Fruit fly (Drosophila melanogaster): ENCODE data around the gene Tango4.
A peak's percentile ranks its signal among the peaks of the same experiment; 100 is the strongest.

The Tango4 gene

DNA sequence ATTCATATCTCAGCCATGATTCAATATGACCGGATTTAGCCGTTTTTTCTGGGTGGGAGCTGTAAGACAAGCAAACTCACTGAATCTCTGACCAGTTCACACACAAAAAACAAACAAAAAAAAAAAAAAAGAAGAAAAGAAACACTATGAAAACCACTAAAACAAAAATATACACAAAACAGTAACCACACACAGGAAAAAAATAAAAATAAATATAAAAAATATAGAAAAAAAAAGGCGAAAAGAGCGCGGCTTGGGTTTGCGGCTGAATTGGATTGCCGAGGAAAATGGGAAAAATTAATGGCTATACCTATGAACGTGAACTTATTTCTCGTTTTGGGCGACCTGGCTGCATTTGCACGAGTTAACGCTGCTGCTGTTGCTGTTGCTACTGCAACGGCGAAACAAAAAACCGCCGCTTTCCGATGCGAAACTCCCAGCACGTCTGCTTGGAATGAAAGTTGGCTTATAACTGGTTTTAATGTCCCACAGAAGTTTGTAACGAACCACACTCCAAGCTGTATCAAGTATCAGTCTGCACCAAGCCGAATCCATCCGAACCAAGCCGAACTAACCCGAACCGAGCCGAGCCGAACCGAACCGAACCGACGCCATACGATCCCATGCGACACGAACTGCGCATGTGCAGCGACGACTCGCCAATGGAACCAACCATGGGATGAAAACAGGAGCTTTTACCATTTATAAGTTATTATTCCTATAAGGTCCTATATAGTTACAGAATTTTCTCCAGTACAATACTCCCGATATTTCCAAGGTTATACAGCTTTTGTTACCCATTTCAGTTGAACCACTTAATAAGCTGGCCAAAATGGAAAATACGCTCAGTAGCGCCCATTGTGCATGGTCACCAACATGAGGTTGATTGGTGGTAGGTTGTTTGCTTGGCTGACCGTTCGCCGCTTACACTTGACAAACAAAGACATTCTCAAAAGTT lies 17.2 kb upstream of the Tango4 start, which contains the start of gene fw (continued):
- no peak for TF ChIP-seq sim (GFP tag; IDR thresholded peaks at IDR 0.05)
- TF ChIP-seq CG2678 (tag; optimal IDR thresholded peaks at IDR 0.05) = no peak
- TF ChIP-seq tup (GFP tag; optimal IDR thresholded peaks at IDR 0.05) = no peak
- TF ChIP-seq cg (GFP tag; optimal IDR thresholded peaks at IDR 0.05) = no peak
- TF ChIP-seq Sry-β (GFP tag; optimal IDR thresholded peaks at IDR 0.05) = no peak
- TF ChIP-seq rib (GFP tag; IDR thresholded peaks at IDR 0.05) = peak; percentile 27; the same call in 1 of the 2 replicates
- no peak for TF ChIP-seq Elba2 (GFP tag; optimal IDR thresholded peaks at IDR 0.05)
- TF ChIP-seq HLHmδ (GFP tag; optimal IDR thresholded peaks at IDR 0.05) = no peak
- TF ChIP-seq bowl (GFP tag; IDR thresholded peaks at IDR 0.05) = no peak
- TF ChIP-seq ro (GFP tag; IDR thresholded peaks at IDR 0.05) = no peak
- no peak for TF ChIP-seq stwl (tag; optimal IDR thresholded peaks at IDR 0.05)
- no peak for TF ChIP-seq CG15696 (tag; optimal IDR thresholded peaks at IDR 0.05)
- no peak for TF ChIP-seq tna (GFP tag; IDR thresholded peaks at IDR 0.05; ENCODE audit: partially characterized antibody)
- peak; percentile 54; the same call in 1 of the 3 replicates for TF ChIP-seq Optix (GFP tag; IDR thresholded peaks at IDR 0.05)
- TF ChIP-seq gsb (GFP tag; IDR thresholded peaks at IDR 0.05) = no peak
- TF ChIP-seq stc (GFP tag; IDR thresholded peaks at IDR 0.05) = 0 out of 2 replicates have a peak, but pooled peaks have one; percentile 14
- no peak for TF ChIP-seq CG14860 (GFP tag; IDR thresholded peaks at IDR 0.05; ENCODE audit: partially characterized antibody)
- no peak for TF ChIP-seq grau (tag; optimal IDR thresholded peaks at IDR 0.05)
- TF ChIP-seq CG12391 (tag; optimal IDR thresholded peaks at IDR 0.05) = peak; percentile 41
- peak; percentile 14 for TF ChIP-seq Fer1 (GFP tag; optimal IDR thresholded peaks at IDR 0.05)
- TF ChIP-seq CG13287 (GFP tag; IDR thresholded peaks at IDR 0.05; ENCODE audit: partially characterized antibody) = no peak
- TF ChIP-seq CG14441 (GFP tag; IDR thresholded peaks at IDR 0.05) = peak; percentile 60
- TF ChIP-seq ERR (GFP tag; optimal IDR thresholded peaks at IDR 0.05) = no peak
- TF ChIP-seq inv (GFP tag; IDR thresholded peaks at IDR 0.05; ENCODE audit: partially characterized antibody) = no peak
- TF ChIP-seq HHEX (GFP tag; optimal IDR thresholded peaks at IDR 0.05) = no peak
- TF ChIP-seq crp (GFP tag; optimal IDR thresholded peaks at IDR 0.05) = no peak
- TF ChIP-seq btn (GFP tag; optimal IDR thresholded peaks at IDR 0.05) = no peak
- no peak for TF ChIP-seq CG18476 (GFP tag; optimal IDR thresholded peaks at IDR 0.05)
- TF ChIP-seq Dp (GFP tag; optimal IDR thresholded peaks at IDR 0.05) = no peak
- no peak for TF ChIP-seq CG7745 (tag; optimal IDR thresholded peaks at IDR 0.05)
- TF ChIP-seq CG2129 (GFP tag; IDR thresholded peaks at IDR 0.05; ENCODE audit: partially characterized antibody) = no peak
- TF ChIP-seq p53 (GFP tag; optimal IDR thresholded peaks at IDR 0.05) = no peak
- peak; percentile 9 for TF ChIP-seq CG10267 (tag; optimal IDR thresholded peaks at IDR 0.05)
- no peak for TF ChIP-seq zen (tag; optimal IDR thresholded peaks at IDR 0.05)
- TF ChIP-seq zfh2 (GFP tag; optimal IDR thresholded peaks at IDR 0.05) = peak; percentile 19
- TF ChIP-seq sna (GFP tag; IDR thresholded peaks at IDR 0.05; ENCODE audit: partially characterized antibody) = no peak
- no peak for TF ChIP-seq ham (GFP tag; IDR thresholded peaks at IDR 0.05)
- peak; percentile 20; the same call in 1 of the 2 replicates for TF ChIP-seq Awh (GFP tag; IDR thresholded peaks at IDR 0.05)
- peak; percentile 46 for TF ChIP-seq Sox102F (GFP tag; optimal IDR thresholded peaks at IDR 0.05)
- TF ChIP-seq gfzf (GFP tag; optimal IDR thresholded peaks at IDR 0.05) = no peak
- TF ChIP-seq CG9437 (GFP tag; optimal IDR thresholded peaks at IDR 0.05) = no peak
- no peak for TF ChIP-seq fru (optimal IDR thresholded peaks at IDR 0.05)
- no peak for TF ChIP-seq Taf1 (GFP tag; IDR thresholded peaks at IDR 0.05)
- peak; percentile 56; the same call in 1 of the 2 replicates for TF ChIP-seq Xrp1 (GFP tag; IDR thresholded peaks at IDR 0.05)
- TF ChIP-seq cwo (GFP tag; optimal IDR thresholded peaks at IDR 0.05) = peak; percentile 16
- peak; percentile 41; the same call in 1 of the 2 replicates for TF ChIP-seq E2f1 (GFP tag; IDR thresholded peaks at IDR 0.05)
- TF ChIP-seq CG9797 (GFP tag; optimal IDR thresholded peaks at IDR 0.05) = no peak
- TF ChIP-seq CG12155 (GFP tag; optimal IDR thresholded peaks at IDR 0.05) = no peak

Measured in whole organism, embryonic.